Fruit fly (Drosophila melanogaster) whole organism, embryonic: Measurements from ENCODE around the gene slp1.
A peak's percentile ranks its signal among the peaks of the same experiment; 100 is the strongest.

Source experiments
- Abd-B ChIP-seq: fragments of 200-800 bp; sonication (Bioruptor generic); optimal IDR thresholded peaks from 2 replicates; lab custom pipeline; 2018; ENCODE audit warnings: missing biosample characterization, mild to moderate bottlenecking, missing genetic modification characterization, moderate library complexity
- Awh ChIP-seq: fragments of 200-800 bp; sonication (Bioruptor generic); IDR thresholded peaks from 2 replicates; pipeline ENCODE4, ENCODE4 v1.3.6; 2022; ENCODE audit warnings: missing biosample characterization, missing genetic modification characterization
- CG10959 ChIP-seq: fragments of 200-800 bp; sonication (Bioruptor generic); IDR thresholded peaks from 2 replicates; pipeline ENCODE4 v1.3.6; 2022; ENCODE audit warnings: missing biosample characterization, missing genetic modification characterization
- CG11695 ChIP-seq: fragments of 200-800 bp; sonication (Bioruptor generic); IDR thresholded peaks from 3 replicates; pipeline ENCODE4 v1.3.6; 2022; ENCODE audit warnings: missing biosample characterization, missing genetic modification characterization
- CG15514 ChIP-seq: fragments of 200-800 bp; sonication (Bioruptor generic); optimal IDR thresholded peaks from 3 replicates; lab custom pipeline; 2017; ENCODE audit warnings: missing biosample characterization, missing genetic modification characterization, mild to moderate bottlenecking, moderate library complexity, missing genetic modification reagents
- CG1603 ChIP-seq: fragments of 200-800 bp; sonication (Bioruptor generic); optimal IDR thresholded peaks from 2 replicates; lab custom pipeline; 2019; ENCODE audit warnings: missing biosample characterization, mild to moderate bottlenecking, missing genetic modification characterization, moderate library complexity
- CG17328 ChIP-seq: fragments of 200-800 bp; sonication (Bioruptor generic); IDR thresholded peaks from 2 replicates; pipeline ENCODE4 v1.3.6; 2022; ENCODE audit warnings: missing biosample characterization, missing genetic modification characterization
- CG17361 ChIP-seq: fragments of 200-800 bp; sonication (Bioruptor generic); IDR thresholded peaks from 3 replicates; pipeline ENCODE4 v1.3.6; 2022; ENCODE audit warnings: missing biosample characterization, missing genetic modification characterization
- CG17568 ChIP-seq: fragments of 200-800 bp; sonication (Bioruptor generic); optimal IDR thresholded peaks from 2 replicates; lab custom pipeline; 2018; ENCODE audit warnings: missing biosample characterization, mild to moderate bottlenecking, missing genetic modification characterization, moderate library complexity
- CG2678 ChIP-seq: fragments of 200-800 bp; sonication (Bioruptor generic); optimal IDR thresholded peaks from 3 replicates; lab custom pipeline; 2019; ENCODE audit warnings: missing biosample characterization, mild to moderate bottlenecking, missing genetic modification characterization, moderate library complexity
- CG30431 ChIP-seq: fragments of 200-800 bp; sonication (Bioruptor generic); optimal IDR thresholded peaks from 2 replicates; lab custom pipeline; 2017; ENCODE audit warnings: missing biosample characterization, missing genetic modification characterization
- CG34224 ChIP-seq: fragments of 200-800 bp; sonication (Bioruptor generic); IDR thresholded peaks from 3 replicates; pipeline ENCODE4 v1.3.6; 2022; ENCODE audit warnings: missing biosample characterization, missing genetic modification characterization; ENCODE audit not compliant: partially characterized antibody
- CG3838 ChIP-seq: fragments of 200-800 bp; sonication (Bioruptor generic); optimal IDR thresholded peaks from 3 replicates; lab custom pipeline; 2016; ENCODE audit warnings: missing biosample characterization, missing genetic modification characterization
- CG4360 ChIP-seq: fragments of 200-800 bp; sonication (Bioruptor generic); IDR thresholded peaks from 2 replicates; pipeline ENCODE4 v1.3.6; 2022; ENCODE audit warnings: missing biosample characterization, missing genetic modification characterization
- CG4730 ChIP-seq: fragments of 200-800 bp; sonication (Bioruptor generic); IDR thresholded peaks from 2 replicates; pipeline ENCODE4 v1.3.6; 2022; ENCODE audit warnings: missing biosample characterization, missing genetic modification characterization
- CG6689 ChIP-seq: fragments of 200-800 bp; sonication (Bioruptor generic); IDR thresholded peaks from 2 replicates; pipeline ENCODE4 v1.3.6; 2022; ENCODE audit warnings: missing biosample characterization, missing genetic modification characterization
- CG6854 ChIP-seq: fragments of 200-800 bp; sonication (Bioruptor generic); optimal IDR thresholded peaks from 3 replicates; lab custom pipeline; 2017; ENCODE audit warnings: missing biosample characterization, mild to moderate bottlenecking, missing genetic modification characterization
- CG7839 ChIP-seq: fragments of 200-800 bp; sonication (Bioruptor generic); optimal IDR thresholded peaks from 3 replicates; lab custom pipeline; 2018; ENCODE audit warnings: missing biosample characterization, mild to moderate bottlenecking, missing genetic modification characterization, moderate library complexity
- Doc3 ChIP-seq: fragments of 200-800 bp; sonication (Bioruptor generic); IDR thresholded peaks from 3 replicates; pipeline ENCODE4 v1.3.6; 2022; ENCODE audit warnings: missing biosample characterization, missing genetic modification characterization; ENCODE audit not compliant: partially characterized antibody
- E2f2 ChIP-seq: fragments of 200-800 bp; sonication (Bioruptor generic); IDR thresholded peaks from 2 replicates; pipeline ENCODE4 v1.3.6; 2022; ENCODE audit warnings: missing biosample characterization, missing genetic modification characterization
- Eip74EF ChIP-seq, 2 experiments: fragments of 200-800 bp in 1 of 2; fragments of >200 bp in 1 of 2; sonication (Bioruptor generic) in 1 of 2; optimal IDR thresholded peaks; 2 replicates each; lab custom pipeline; 2017 to 2019; ENCODE audit warnings: missing biosample characterization in 2 of 2, missing genetic modification characterization in 2 of 2, mild to moderate bottlenecking in 1 of 2, moderate library complexity in 1 of 2
- Elba2 ChIP-seq: fragments of 200-800 bp; sonication (Bioruptor generic); optimal IDR thresholded peaks from 3 replicates; lab custom pipeline; 2016; ENCODE audit warnings: missing biosample characterization, missing genetic modification characterization
- H15 ChIP-seq: fragments of 200-800 bp; sonication (Bioruptor generic); IDR thresholded peaks from 3 replicates; pipeline ENCODE4 v1.3.6; 2022; ENCODE audit warnings: missing biosample characterization, missing genetic modification characterization
- HHEX ChIP-seq: fragments of 200-800 bp; sonication (Bioruptor generic); optimal IDR thresholded peaks from 3 replicates; lab custom pipeline; 2017; ENCODE audit warnings: missing biosample characterization, mild to moderate bottlenecking, missing genetic modification characterization, missing genetic modification reagents
- HLH4C ChIP-seq: fragments of 200-800 bp; sonication (Bioruptor generic); IDR thresholded peaks from 3 replicates; pipeline ENCODE4 v1.3.6; 2022; ENCODE audit warnings: missing biosample characterization, missing genetic modification characterization; ENCODE audit not compliant: partially characterized antibody
- Hr3 ChIP-seq: fragments of 200-800 bp; sonication (Bioruptor generic); optimal IDR thresholded peaks from 3 replicates; lab custom pipeline; 2016; ENCODE audit warnings: missing biosample characterization, missing genetic modification characterization
- Jarid2 ChIP-seq: fragments of 200-800 bp; sonication (Bioruptor generic); optimal IDR thresholded peaks from 3 replicates; lab custom pipeline; 2017; ENCODE audit warnings: mild to moderate bottlenecking, missing biosample characterization, missing genetic modification reagents, missing genetic modification characterization
- Max ChIP-seq: fragments of 200-800 bp; sonication (Bioruptor generic); optimal IDR thresholded peaks from 2 replicates; lab custom pipeline; 2016; ENCODE audit warnings: missing biosample characterization, mild to moderate bottlenecking, missing genetic modification characterization
- NFAT ChIP-seq: fragments of 200-800 bp; sonication (Bioruptor generic); IDR thresholded peaks from 2 replicates; pipeline ENCODE4 v1.3.6; 2022; ENCODE audit warnings: missing biosample characterization, missing genetic modification characterization
- Optix ChIP-seq: fragments of 200-800 bp; sonication (Bioruptor generic); IDR thresholded peaks from 3 replicates; pipeline ENCODE4 v1.3.6; 2022; ENCODE audit warnings: missing biosample characterization, missing genetic modification characterization
- Six4 ChIP-seq: fragments of 200-800 bp; sonication (Bioruptor generic); optimal IDR thresholded peaks from 2 replicates; lab custom pipeline; 2016; ENCODE audit warnings: missing biosample characterization, missing genetic modification characterization
- Tbp ChIP-seq: fragments of >200 bp; optimal IDR thresholded peaks from 2 replicates; lab custom pipeline; 2018; ENCODE audit warnings: missing biosample characterization, missing genetic modification characterization
- ac ChIP-seq: fragments of 200-800 bp; sonication (Bioruptor generic); optimal IDR thresholded peaks from 3 replicates; lab custom pipeline; 2017; ENCODE audit warnings: missing biosample characterization, mild to moderate bottlenecking, missing genetic modification characterization
- al ChIP-seq: fragments of 200-800 bp; sonication (Bioruptor generic); IDR thresholded peaks from 2 replicates; pipeline ENCODE4 v1.3.6; 2022; ENCODE audit warnings: missing biosample characterization, missing genetic modification characterization
- ash1 ChIP-seq: fragments of 200-800 bp; sonication (Bioruptor generic); optimal IDR thresholded peaks from 2 replicates; lab custom pipeline; 2018; ENCODE audit warnings: missing biosample characterization, mild to moderate bottlenecking, missing genetic modification characterization
- az2 ChIP-seq: fragments of 200-800 bp; sonication (Bioruptor generic); optimal IDR thresholded peaks from 3 replicates; lab custom pipeline; 2016; ENCODE audit warnings: missing biosample characterization, missing genetic modification characterization
- br ChIP-seq: fragments of >200 bp; optimal IDR thresholded peaks from 2 replicates; lab custom pipeline; 2017
- btn ChIP-seq: fragments of 200-800 bp; sonication (Bioruptor generic); optimal IDR thresholded peaks from 2 replicates; lab custom pipeline; 2016; ENCODE audit warnings: missing biosample characterization, missing genetic modification characterization
- crp ChIP-seq, 2 experiments: fragments of 200-800 bp; sonication (Bioruptor generic); optimal IDR thresholded peaks; 2 replicates in 1 of 2; 3 replicates in 1 of 2; lab custom pipeline; 2017; ENCODE audit warnings: missing biosample characterization in 2 of 2, missing genetic modification characterization in 2 of 2, mild to moderate bottlenecking in 1 of 2, moderate library complexity in 1 of 2
- dmrt99B ChIP-seq: fragments of 200-800 bp; sonication (Bioruptor generic); optimal IDR thresholded peaks from 2 replicates; lab custom pipeline; 2018; ENCODE audit warnings: missing biosample characterization, mild to moderate bottlenecking, missing genetic modification characterization, moderate library complexity
- fd64A ChIP-seq: fragments of 200-800 bp; sonication (Bioruptor generic); optimal IDR thresholded peaks from 3 replicates; lab custom pipeline; 2018; ENCODE audit warnings: missing biosample characterization, mild to moderate bottlenecking, missing genetic modification characterization
- fd96Cb ChIP-seq: fragments of 200-800 bp; sonication (Bioruptor generic); optimal IDR thresholded peaks from 2 replicates; lab custom pipeline; 2018; ENCODE audit warnings: missing biosample characterization, mild to moderate bottlenecking, missing genetic modification characterization, moderate library complexity
- gcm ChIP-seq: fragments of 200-800 bp; sonication (Bioruptor generic); optimal IDR thresholded peaks from 2 replicates; lab custom pipeline; 2019; ENCODE audit warnings: missing biosample characterization, mild to moderate bottlenecking, missing genetic modification characterization, moderate library complexity
- gfzf ChIP-seq: fragments of 200-800 bp; sonication (Bioruptor generic); optimal IDR thresholded peaks from 2 replicates; lab custom pipeline; 2016; ENCODE audit warnings: missing biosample characterization, mild to moderate bottlenecking, missing genetic modification characterization, moderate library complexity
- grau ChIP-seq: fragments of 200-800 bp; optimal IDR thresholded peaks from 3 replicates; lab custom pipeline; 2019; ENCODE audit warnings: missing biosample characterization, mild to moderate bottlenecking, missing genetic modification characterization, moderate library complexity
- her ChIP-seq: fragments of 200-800 bp; sonication (Bioruptor generic); optimal IDR thresholded peaks from 2 replicates; lab custom pipeline; 2016; ENCODE audit warnings: missing biosample characterization, missing genetic modification characterization
- peb ChIP-seq: fragments of 200-800 bp; sonication (Bioruptor generic); IDR thresholded peaks from 2 replicates; pipeline ENCODE4 v1.3.6; 2022; ENCODE audit warnings: missing biosample characterization, missing genetic modification characterization
- repo ChIP-seq: fragments of 200-800 bp; sonication (Bioruptor generic); optimal IDR thresholded peaks from 2 replicates; lab custom pipeline; 2016; ENCODE audit warnings: missing biosample characterization, missing genetic modification characterization
- sens-2 ChIP-seq: fragments of 200-800 bp; sonication (Bioruptor generic); IDR thresholded peaks from 2 replicates; pipeline ENCODE4 v1.3.6; 2022; ENCODE audit warnings: missing biosample characterization, missing genetic modification characterization
- tna ChIP-seq: fragments of 200-800 bp; sonication (Bioruptor generic); IDR thresholded peaks from 2 replicates; pipeline ENCODE4 v1.3.6; 2022; ENCODE audit warnings: missing biosample characterization, missing genetic modification characterization; ENCODE audit not compliant: partially characterized antibody

Gene slp1

dm6 chr2L:3844898-3845713 is 19.6 kb downstream of the slp1 start (continued):
- TF ChIP-seq CG34224 (GFP tag; lab: Robert Waterston, UW) (no peak), Optix (GFP tag; lab: Robert Waterston, UW) (no peak), CG7839 (tag; lab: Kevin White, UChicago) (peak; percentile 31), az2 (peak; percentile 8), CG3838 (no peak), NFAT (no peak), CG30431 (GFP tag; lab: Kevin White, UChicago) (no peak), crp (GFP tag; optimal IDR thresholded peaks at IDR 0.05; lab: Kevin White, UChicago) (no peak), her (GFP tag; lab: Kevin White, UChicago) (no peak), Jarid2 (GFP tag; lab: Kevin White, UChicago) (no peak), CG17328 (peak; percentile 23; the same call in 1 of the 2 replicates), al (GFP tag; lab: Robert Waterston, UW) (no peak), Elba2 (GFP tag; lab: Kevin White, UChicago) (no peak), CG6854 (GFP tag; lab: Kevin White, UChicago) (no peak), gfzf (no peak), CG15514 (GFP tag; lab: Kevin White, UChicago) (no peak), Doc3 (no peak), repo (no peak), grau (peak; percentile 21), fd96Cb (tag; lab: Kevin White, UChicago) (peak; percentile 21), CG6689 (GFP tag; lab: Robert Waterston, UW) (no peak), CG17568 (no peak), Awh (GFP tag; lab: Robert Waterston, UW) (no peak), CG4360 (GFP tag; lab: Robert Waterston, UW) (no peak), CG17361 (GFP tag; lab: Robert Waterston, UW) (peak; percentile 25; the same call in 1 of the 3 replicates), peb (GFP tag; lab: Robert Waterston, UW) (no peak), HLH4C (GFP tag; lab: Robert Waterston, UW) (no peak), ash1 (GFP tag; lab: Kevin White, UChicago) (no peak), CG1603 (peak; percentile 11), CG4730 (GFP tag; lab: Robert Waterston, UW) (no peak), Tbp (GFP tag; lab: Kevin White, UChicago) (no peak), br (lab: Kevin White, UChicago) (no peak), E2f2 (GFP tag; lab: Robert Waterston, UW) (no peak), ac (GFP tag; lab: Kevin White, UChicago) (peak; percentile 1), Six4 (GFP tag; lab: Kevin White, UChicago) (no peak), Max (GFP tag; lab: Kevin White, UChicago) (no peak), sens-2 (GFP tag; lab: Robert Waterston, UW) (no peak), H15 (GFP tag; lab: Robert Waterston, UW) (no peak), HHEX (GFP tag; lab: Kevin White, UChicago) (no peak), CG2678 (tag; lab: Kevin White, UChicago) (peak; percentile 24), CG11695 (GFP tag; lab: Robert Waterston, UW) (no peak), fd64A (GFP tag; lab: Kevin White, UChicago) (no peak), Eip74EF (GFP tag; optimal IDR thresholded peaks at IDR 0.05; lab: Kevin White, UChicago) (no peak), gcm (GFP tag; lab: Kevin White, UChicago) (peak; percentile 16), CG10959 (GFP tag; lab: Robert Waterston, UW) (no peak), Abd-B (GFP tag; lab: Kevin White, UChicago) (no peak), tna (no peak), dmrt99B (tag; lab: Kevin White, UChicago) (peak; percentile 18), btn (GFP tag; lab: Kevin White, UChicago) (no peak), Hr3 (GFP tag; lab: Kevin White, UChicago) (peak; percentile 16)
